Worm (Caenorhabditis elegans) whole organism, late embryonic: ENCODE data around the gene crld-1.

Source experiments
- K09A11.1 ChIP-seq: sonication (generic microtip); optimal IDR thresholded peaks from 2 replicates; lab custom pipeline; 2017; ENCODE audit warnings: antibody characterized with exemption, mild to moderate bottlenecking, missing genetic modification characterization, missing compliant biosample characterization; ENCODE audit not compliant: insufficient read depth
- T23F11.4 ChIP-seq: fragments of 200-800 bp; sonication (Bioruptor generic); optimal IDR thresholded peaks from 2 replicates; lab custom pipeline; 2018; ENCODE audit warnings: mild to moderate bottlenecking, missing genetic modification characterization, missing compliant biosample characterization
- Y22D7AL.16 ChIP-seq: sonication (generic microtip); optimal IDR thresholded peaks from 2 replicates; lab custom pipeline; 2016; ENCODE audit warnings: missing genetic modification characterization, missing compliant biosample characterization
- ahr-1 ChIP-seq: sonication (generic microtip); optimal IDR thresholded peaks from 2 replicates; lab custom pipeline; 2016; ENCODE audit warnings: missing genetic modification characterization, missing compliant biosample characterization
- ceh-18 ChIP-seq: sonication (generic microtip); optimal IDR thresholded peaks from 2 replicates; lab custom pipeline; 2016; ENCODE audit warnings: missing genetic modification characterization, missing compliant biosample characterization
- ceh-19 ChIP-seq: fragments of 200-800 bp; sonication (Bioruptor generic); optimal IDR thresholded peaks from 2 replicates; lab custom pipeline; 2018; ENCODE audit warnings: mild to moderate bottlenecking, missing genetic modification characterization, missing compliant biosample characterization
- ceh-30 ChIP-seq: fragments of 150-350 bp; optimal IDR thresholded peaks from 2 replicates; lab custom pipeline; 2014; ENCODE audit warnings: missing biosample characterization, missing genetic modification characterization
- ceh-31 ChIP-seq: sonication (generic microtip); optimal IDR thresholded peaks from 2 replicates; lab custom pipeline; 2016; ENCODE audit warnings: missing genetic modification characterization, missing compliant biosample characterization
- dmd-4 ChIP-seq: sonication (generic microtip); optimal IDR thresholded peaks from 2 replicates; lab custom pipeline; 2016; ENCODE audit warnings: borderline replicate concordance, missing genetic modification characterization, missing compliant biosample characterization
- dve-1 ChIP-seq: sonication (generic microtip); optimal IDR thresholded peaks from 2 replicates; lab custom pipeline; 2017; ENCODE audit warnings: antibody characterized with exemption, mild to moderate bottlenecking, missing genetic modification characterization, missing compliant biosample characterization
- elt-2 ChIP-seq: sonication (generic microtip); optimal IDR thresholded peaks from 2 replicates; lab custom pipeline; 2016; ENCODE audit warnings: missing genetic modification reagents, missing genetic modification characterization, missing compliant biosample characterization
- elt-4 ChIP-seq: sonication (generic microtip); optimal IDR thresholded peaks from 2 replicates; lab custom pipeline; 2016; ENCODE audit warnings: missing genetic modification characterization, missing compliant biosample characterization
- ets-4 ChIP-seq: sonication (generic microtip); optimal IDR thresholded peaks from 2 replicates; lab custom pipeline; 2016; ENCODE audit warnings: missing genetic modification characterization, missing compliant biosample characterization
- fkh-10 ChIP-seq: fragments of 150-350 bp; optimal IDR thresholded peaks from 2 replicates; lab custom pipeline; 2014; ENCODE audit warnings: missing biosample characterization, missing genetic modification reagents, missing genetic modification characterization
- fkh-6 ChIP-seq: sonication (generic microtip); optimal IDR thresholded peaks from 2 replicates; lab custom pipeline; 2016; ENCODE audit warnings: missing genetic modification characterization, missing compliant biosample characterization
- gmeb-2 ChIP-seq: sonication (generic microtip); optimal IDR thresholded peaks from 2 replicates; lab custom pipeline; 2016; ENCODE audit warnings: missing genetic modification characterization, inconsistent platforms, missing compliant biosample characterization
- hlh-13 ChIP-seq: fragments of 200-800 bp; sonication (Bioruptor generic); optimal IDR thresholded peaks from 2 replicates; lab custom pipeline; 2018; ENCODE audit warnings: mild to moderate bottlenecking, missing genetic modification characterization, missing compliant biosample characterization
- hlh-30 ChIP-seq: sonication (generic microtip); optimal IDR thresholded peaks from 2 replicates; lab custom pipeline; 2017; ENCODE audit warnings: antibody characterized with exemption, missing genetic modification characterization, missing compliant biosample characterization; ENCODE audit not compliant: insufficient read depth
- hlh-6 ChIP-seq: sonication (generic microtip); optimal IDR thresholded peaks from 2 replicates; lab custom pipeline; 2016; ENCODE audit warnings: missing genotype, missing genetic modification characterization, missing compliant biosample characterization
- lim-6 ChIP-seq: sonication (generic microtip); optimal IDR thresholded peaks from 2 replicates; lab custom pipeline; 2016; ENCODE audit warnings: missing genetic modification characterization, missing compliant biosample characterization
- lin-11 ChIP-seq: fragments of 200-800 bp; sonication (Bioruptor generic); optimal IDR thresholded peaks from 2 replicates; lab custom pipeline; 2018; ENCODE audit warnings: mild to moderate bottlenecking, missing genetic modification characterization, missing compliant biosample characterization
- nfya-1 ChIP-seq: sonication (generic microtip); optimal IDR thresholded peaks from 2 replicates; lab custom pipeline; 2017; ENCODE audit warnings: missing genetic modification characterization, mild to moderate bottlenecking, missing compliant biosample characterization, antibody characterized with exemption, moderate library complexity
- pat-9 ChIP-seq: fragments of 200-800 bp; sonication (Bioruptor generic); optimal IDR thresholded peaks from 2 replicates; lab custom pipeline; 2018; ENCODE audit warnings: mild to moderate bottlenecking, missing genetic modification characterization, moderate library complexity, missing compliant biosample characterization
- pax-1 ChIP-seq: fragments of 150-350 bp; optimal IDR thresholded peaks from 2 replicates; lab custom pipeline; 2014; ENCODE audit warnings: missing biosample characterization, missing genetic modification characterization
- pha-4 ChIP-seq: fragments of 150-350 bp; optimal IDR thresholded peaks from 2 replicates; lab custom pipeline; 2018; ENCODE audit warnings: missing biosample characterization, missing genetic modification reagents, missing genetic modification characterization
- ref-2 ChIP-seq: sonication (generic microtip); optimal IDR thresholded peaks from 2 replicates; lab custom pipeline; 2016; ENCODE audit warnings: missing genetic modification characterization, missing compliant biosample characterization
- sox-2 ChIP-seq: fragments of 200-800 bp; sonication (Bioruptor generic); IDR thresholded peaks from 2 replicates; pipeline ENCODE4 v1.3.6; 2022; ENCODE audit warnings: missing genetic modification reagents, missing genetic modification characterization, missing compliant biosample characterization
- sox-4 ChIP-seq: sonication (generic microtip); optimal IDR thresholded peaks from 2 replicates; lab custom pipeline; 2017; ENCODE audit warnings: mild to moderate bottlenecking, missing genetic modification characterization, inconsistent platforms, missing compliant biosample characterization
- tbx-7 ChIP-seq: sonication (generic microtip); optimal IDR thresholded peaks from 2 replicates; lab custom pipeline; 2016; ENCODE audit warnings: missing genotype, missing genetic modification characterization, missing compliant biosample characterization
- unc-3 ChIP-seq, 2 experiments: fragments of 200-800 bp in 1 of 2; sonication (Bioruptor generic) in 1 of 2; sonication (generic microtip) in 1 of 2; conservative IDR thresholded peaks in 1 of 2; optimal IDR thresholded peaks in 1 of 2; 2 replicates each; pipeline versions ENCODE4 v1.3.6 to Lab custom; 2016 to 2022; ENCODE audit warnings: missing compliant biosample characterization in 2 of 2, missing genetic modification characterization in 2 of 2, missing genetic modification reagents in 1 of 2
- unc-42 ChIP-seq: sonication (generic microtip); optimal IDR thresholded peaks from 2 replicates; lab custom pipeline; 2016; ENCODE audit warnings: missing genotype, missing genetic modification characterization, missing compliant biosample characterization
- unc-55 ChIP-seq: sonication (generic microtip); optimal IDR thresholded peaks from 2 replicates; lab custom pipeline; 2017; ENCODE audit warnings: missing biosample characterization, missing genetic modification reagents, missing genetic modification characterization
- unc-86 ChIP-seq: sonication (generic microtip); optimal IDR thresholded peaks from 2 replicates; lab custom pipeline; 2016; ENCODE audit warnings: missing genetic modification characterization, missing compliant biosample characterization
- zip-5 ChIP-seq: sonication (generic microtip); optimal IDR thresholded peaks from 2 replicates; lab custom pipeline; 2016; ENCODE audit warnings: missing genetic modification characterization, missing compliant biosample characterization

Gene crld-1

ce11 chrIV:13108430-13108829 lies 45.8 kb downstream of the crld-1 start:
- TF ChIP-seq lim-6 (tag; lab: Kevin White, UChicago) = no peak
- no peak for TF ChIP-seq tbx-7 (tag; lab: Kevin White, UChicago)
- TF ChIP-seq ceh-19 (GFP tag; lab: Kevin White, UChicago) = no peak
- TF ChIP-seq unc-42 (tag; lab: Kevin White, UChicago) = no peak
- no peak for TF ChIP-seq pha-4 (tag; lab: Kevin White, UChicago)
- TF ChIP-seq gmeb-2 (tag; lab: Kevin White, UChicago) = no peak

ce11 chrIV:13107359-13107758 lies 46.9 kb downstream of the crld-1 start, which contains the start of gene B0564.2:
Gene B0564.2 (plus strand): TSS chrIV:13107659.
- TF ChIP-seq ets-4 (tag; lab: Kevin White, UChicago) (no peak), unc-86 (tag; lab: Kevin White, UChicago) (no peak), dmd-4 (no peak), hlh-13 (GFP tag; lab: Kevin White, UChicago) (no peak), zip-5 (no peak), fkh-6 (tag; lab: Kevin White, UChicago) (no peak), dve-1 (no peak), unc-55 (GFP tag; lab: Kevin White, UChicago) (no peak), T23F11.4 (GFP tag; lab: Kevin White, UChicago) (no peak), ceh-31 (tag; lab: Kevin White, UChicago) (no peak), sox-2 (no peak), sox-4 (tag; lab: Kevin White, UChicago) (no peak)

ce11 chrIV:13104900-13105299 lies 49.3 kb downstream of the crld-1 start, which contains the start of gene rde-11:
Gene rde-11 (plus strand): TSS chrIV:13105200.
- TF ChIP-seq lin-11 (tag; lab: Kevin White, UChicago) = no peak
- TF ChIP-seq elt-2 (tag; lab: Kevin White, UChicago) = no peak
- no peak for TF ChIP-seq pat-9 (tag; lab: Kevin White, UChicago)
- no peak for TF ChIP-seq hlh-6 (tag; lab: Kevin White, UChicago)
- TF ChIP-seq ceh-30 (tag; lab: Kevin White, UChicago) = no peak
- TF ChIP-seq ahr-1 (tag; lab: Kevin White, UChicago) = no peak
- no peak for TF ChIP-seq K09A11.1 (tag; lab: Kevin White, UChicago)
- TF ChIP-seq nfya-1 (tag; lab: Kevin White, UChicago) = no peak
- no peak for TF ChIP-seq unc-3 (GFP tag; conservative IDR thresholded peaks at IDR 0.05; lab: Robert Waterston, UW)
- TF ChIP-seq unc-3 (tag; optimal IDR thresholded peaks at IDR 0.05; lab: Kevin White, UChicago) = no peak
- no peak for TF ChIP-seq fkh-10 (GFP tag; lab: Kevin White, UChicago)
- no peak for TF ChIP-seq tbx-7 (tag; lab: Kevin White, UChicago)
- no peak for TF ChIP-seq elt-4 (tag; lab: Kevin White, UChicago)
- TF ChIP-seq hlh-30 (tag; lab: Kevin White, UChicago) = no peak
- no peak for TF ChIP-seq pha-4 (tag; lab: Kevin White, UChicago)
- TF ChIP-seq Y22D7AL.16 (tag; lab: Kevin White, UChicago) = no peak
- no peak for TF ChIP-seq ref-2 (tag; lab: Kevin White, UChicago)
- TF ChIP-seq ceh-18 = no peak
- TF ChIP-seq fkh-6 (tag; lab: Kevin White, UChicago) = no peak
- no peak for TF ChIP-seq pax-1 (tag; lab: Kevin White, UChicago)
